Fruit fly (Drosophila melanogaster): ENCODE data around the gene Ada3.
A peak's percentile ranks its signal among the peaks of the same experiment; 100 is the strongest.

Gene Ada3

DNA sequence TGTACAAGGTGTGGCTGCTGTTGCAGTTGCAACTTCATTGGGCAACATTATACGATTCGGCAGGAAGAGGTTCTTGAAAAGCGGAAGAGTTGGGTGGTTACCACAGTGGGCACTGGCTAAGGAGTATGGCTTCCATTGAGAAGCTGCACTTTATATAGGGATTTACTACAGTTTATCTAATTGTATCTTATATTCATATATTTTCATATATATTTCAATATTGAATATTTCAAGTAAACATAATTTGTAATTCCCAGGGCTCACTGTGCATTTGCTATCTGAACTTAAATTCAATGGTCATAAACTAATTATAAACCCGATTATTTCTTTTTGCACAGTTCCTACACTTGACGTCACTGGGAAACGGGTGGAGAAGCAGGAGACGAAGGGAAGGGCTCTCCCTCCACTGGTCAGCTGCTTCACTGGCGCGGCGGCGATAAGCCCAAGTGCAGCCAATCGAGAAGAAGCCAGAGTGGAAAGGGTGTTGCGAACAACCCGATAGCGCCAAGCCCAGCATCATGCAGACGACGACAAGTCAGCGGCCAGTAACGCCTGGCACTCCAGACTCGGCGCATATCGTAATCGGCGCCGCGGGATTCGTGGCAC, 9.3 kb downstream of the Ada3 start (continued):
- TF ChIP-seq CG17359 (tag; optimal IDR thresholded peaks at IDR 0.05): peak; percentile 54
- TF ChIP-seq Gug (GFP tag; IDR thresholded peaks at IDR 0.05): no peak
- peak; percentile 53 for TF ChIP-seq Fer3 (tag; optimal IDR thresholded peaks at IDR 0.05)
- TF ChIP-seq Lpt (GFP tag; optimal IDR thresholded peaks at IDR 0.05): no peak
- TF ChIP-seq nmo (GFP tag; optimal IDR thresholded peaks at IDR 0.05): no peak
- peak; percentile 57 for TF ChIP-seq CG2120 (GFP tag; optimal IDR thresholded peaks at IDR 0.05)
- no peak for TF ChIP-seq vfl (GFP tag; optimal IDR thresholded peaks at IDR 0.05)
- TF ChIP-seq en (GFP tag; optimal IDR thresholded peaks at IDR 0.05): no peak
- TF ChIP-seq fru (optimal IDR thresholded peaks at IDR 0.05): no peak
- no peak for TF ChIP-seq crc (GFP tag; optimal IDR thresholded peaks at IDR 0.05)
- TF ChIP-seq ro (GFP tag; IDR thresholded peaks at IDR 0.05): no peak
- peak; percentile 2 for TF ChIP-seq scrt (GFP tag; optimal IDR thresholded peaks at IDR 0.05)
- peak; percentile 78 for TF ChIP-seq row (GFP tag; IDR thresholded peaks at IDR 0.05)
- TF ChIP-seq Blimp-1 (GFP tag; optimal IDR thresholded peaks at IDR 0.05): no peak
- no peak for TF ChIP-seq slou (GFP tag; optimal IDR thresholded peaks at IDR 0.05)
- no peak for TF ChIP-seq CG15479 (GFP tag; optimal IDR thresholded peaks at IDR 0.05)
- TF ChIP-seq HmgZ (tag; optimal IDR thresholded peaks at IDR 0.05): peak; percentile 7
- TF ChIP-seq CG8478 (optimal IDR thresholded peaks at IDR 0.05): no peak
- TF ChIP-seq CG14050 (GFP tag; IDR thresholded peaks at IDR 0.05): peak; percentile 17; the same call in 1 of the 3 replicates
- TF ChIP-seq lola (GFP tag; optimal IDR thresholded peaks at IDR 0.05): no peak
- no peak for TF ChIP-seq CG14965 (GFP tag; optimal IDR thresholded peaks at IDR 0.05; ENCODE audit: borderline replicate concordance)
- no peak for TF ChIP-seq ato (GFP tag; IDR thresholded peaks at IDR 0.05; ENCODE audit: partially characterized antibody)
- peak; percentile 23 for TF ChIP-seq CG10147 (GFP tag; optimal IDR thresholded peaks at IDR 0.05)
- TF ChIP-seq CG17612 (GFP tag; IDR thresholded peaks at IDR 0.05): no peak
- no peak for TF ChIP-seq CG42726 (GFP tag; IDR thresholded peaks at IDR 0.05; ENCODE audit: partially characterized antibody)
- TF ChIP-seq prd (optimal IDR thresholded peaks at IDR 0.05): no peak
- TF ChIP-seq prd (GFP tag; IDR thresholded peaks at IDR 0.05): no peak
- no peak for TF ChIP-seq ham (GFP tag; IDR thresholded peaks at IDR 0.05)
- TF ChIP-seq CG8281 (tag; optimal IDR thresholded peaks at IDR 0.05): no peak
- no peak for TF ChIP-seq Atf6 (GFP tag; IDR thresholded peaks at IDR 0.05)
- no peak for TF ChIP-seq unc-4 (GFP tag; IDR thresholded peaks at IDR 0.05; ENCODE audit: partially characterized antibody)
- TF ChIP-seq onecut (GFP tag; IDR thresholded peaks at IDR 0.05): no peak
- no peak for TF ChIP-seq rib (GFP tag; IDR thresholded peaks at IDR 0.05)
- TF ChIP-seq ranshi (GFP tag; IDR thresholded peaks at IDR 0.05): peak; percentile 40; the same call in 1 of the 2 replicates
- TF ChIP-seq CG3726 (GFP tag; IDR thresholded peaks at IDR 0.05): no peak
- TF ChIP-seq lilli (GFP tag; optimal IDR thresholded peaks at IDR 0.05): peak; percentile 42
- no peak for TF ChIP-seq Hey (tag; optimal IDR thresholded peaks at IDR 0.05)
- no peak for TF ChIP-seq CG4404 (GFP tag; IDR thresholded peaks at IDR 0.05)
- TF ChIP-seq Mrtf (GFP tag; IDR thresholded peaks at IDR 0.05): no peak
- TF ChIP-seq zen2 (GFP tag; IDR thresholded peaks at IDR 0.05; ENCODE audit: partially characterized antibody): no peak
- no peak for TF ChIP-seq CG30020 (tag; optimal IDR thresholded peaks at IDR 0.05)
- TF ChIP-seq vnd (GFP tag; IDR thresholded peaks at IDR 0.05; ENCODE audit: partially characterized antibody): no peak
- TF ChIP-seq tll (GFP tag; optimal IDR thresholded peaks at IDR 0.05): no peak
- TF ChIP-seq CG9215 (GFP tag; IDR thresholded peaks at IDR 0.05): 0 out of 2 replicates have a peak, but pooled peaks have one; percentile 10
- no peak for TF ChIP-seq CG6175 (GFP tag; IDR thresholded peaks at IDR 0.05)
- no peak for TF ChIP-seq CG7928 (GFP tag; optimal IDR thresholded peaks at IDR 0.05)
- no peak for TF ChIP-seq chm (GFP tag; IDR thresholded peaks at IDR 0.05)
- no peak for TF ChIP-seq tio (GFP tag; optimal IDR thresholded peaks at IDR 0.05)
- no peak for TF ChIP-seq stc (GFP tag; IDR thresholded peaks at IDR 0.05)
- no peak for TF ChIP-seq CG16813 (GFP tag; IDR thresholded peaks at IDR 0.05; ENCODE audit: partially characterized antibody)
- no peak for TF ChIP-seq dan (GFP tag; IDR thresholded peaks at IDR 0.05)

Data from whole organism, embryonic.